Worm (Caenorhabditis elegans): ENCODE data around the gene Y49F6B.14.

ce11 chrII:3473744-3474143 is 41.5 kb downstream of the Y49F6B.14 start, which contains the start of gene sdz-32:
- TF ChIP-seq med-1 (GFP tag; optimal IDR thresholded peaks at IDR 0.05; ENCODE audit: insufficient read depth) (no peak), klf-2 (GFP tag; conservative IDR thresholded peaks at IDR 0.05) (no peak), flt-1 (GFP tag; IDR thresholded peaks at IDR 0.05) (no peak)
